Fruit fly (Drosophila melanogaster) whole organism, adult: ENCODE data around the gene Gmap.

Source experiments
- CG33017 ChIP-seq: fragments of 200-800 bp; sonication (Bioruptor generic); optimal IDR thresholded peaks from 2 replicates; lab custom pipeline; 2018; ENCODE audit warnings: missing biosample characterization, mild to moderate bottlenecking, missing genetic modification characterization, moderate library complexity
- CG5204 ChIP-seq: fragments of 200-800 bp; sonication (Bioruptor generic); optimal IDR thresholded peaks from 2 replicates; lab custom pipeline; 2016; ENCODE audit warnings: missing biosample characterization, missing genetic modification characterization
- Clk ChIP-seq: fragments of 200-800 bp; sonication (Bioruptor generic); optimal IDR thresholded peaks from 2 replicates; lab custom pipeline; 2017; ENCODE audit warnings: missing biosample characterization, missing genetic modification characterization
- bab1 ChIP-seq: fragments of 200-800 bp; sonication (Bioruptor generic); optimal IDR thresholded peaks from 3 replicates; lab custom pipeline; 2019; ENCODE audit warnings: missing biosample characterization, mild to moderate bottlenecking, missing genetic modification characterization, moderate library complexity
- kay ChIP-seq: fragments of 200-800 bp; sonication (Bioruptor generic); peaks from one replicate; lab custom pipeline; 2016; ENCODE audit warnings: missing biosample characterization, missing genetic modification characterization, borderline replicate concordance
- pad ChIP-seq: fragments of 200-800 bp; sonication (Bioruptor generic); optimal IDR thresholded peaks from 3 replicates; lab custom pipeline; 2017; ENCODE audit warnings: missing biosample characterization, missing genetic modification characterization, mild to moderate bottlenecking, moderate library complexity, missing genetic modification reagents
- tj ChIP-seq: fragments of 200-800 bp; sonication (Bioruptor generic); optimal IDR thresholded peaks from 3 replicates; lab custom pipeline; 2017; ENCODE audit warnings: missing biosample characterization, mild to moderate bottlenecking, missing genetic modification characterization, moderate library complexity

DNA sequence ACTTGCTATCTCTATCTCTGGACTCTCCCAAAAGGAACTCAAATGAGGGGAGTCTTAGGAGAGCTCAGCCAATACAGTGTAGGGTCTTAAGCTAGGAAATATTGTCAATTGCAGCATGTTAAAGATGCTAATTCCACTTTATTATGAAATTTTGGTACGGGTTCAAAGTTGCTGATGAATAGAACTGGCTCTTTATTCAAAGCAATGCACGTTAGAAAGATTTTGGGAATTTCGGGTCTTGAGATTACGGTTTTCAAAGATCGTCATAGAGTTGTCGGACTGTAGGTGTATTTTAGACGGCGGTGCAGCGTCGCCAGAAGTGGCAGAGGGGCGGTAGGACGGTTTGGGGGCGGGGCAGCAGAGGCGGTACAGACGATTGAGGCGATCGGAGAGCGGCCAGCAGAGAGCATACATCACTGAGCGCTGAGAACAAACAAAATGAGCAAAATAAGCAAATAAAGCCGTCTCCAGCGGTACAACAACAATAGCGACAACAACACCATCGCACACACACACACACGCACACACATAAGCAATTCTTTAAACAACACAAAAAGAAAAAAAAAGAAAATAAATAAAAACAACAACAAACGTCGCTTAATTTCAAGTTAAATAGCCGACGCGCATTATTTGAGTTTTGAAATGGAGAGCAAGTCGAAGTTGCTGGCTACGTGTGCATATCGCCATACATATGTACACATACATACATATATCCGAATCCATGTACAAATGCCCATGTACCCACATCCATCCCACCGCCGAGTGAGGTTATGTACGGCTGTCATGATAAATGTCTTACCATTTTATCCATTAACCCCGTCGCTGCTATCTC lies 10.9 kb downstream of the Gmap start:
- TF ChIP-seq kay (GFP tag; lab: Kevin White, UChicago) (no peak), Clk (no peak), CG33017 (tag; lab: Kevin White, UChicago) (no peak), pad (GFP tag; lab: Kevin White, UChicago) (peak; percentile 54), tj (peak; percentile 96), bab1 (GFP tag; lab: Kevin White, UChicago) (no peak), CG5204 (GFP tag; lab: Kevin White, UChicago) (peak; percentile 3)
